Fruit fly (Drosophila melanogaster): Measurements from ENCODE around the gene CG5194.
A peak's percentile ranks its signal among the peaks of the same experiment; 100 is the strongest.

The CG5194 gene

DNA sequence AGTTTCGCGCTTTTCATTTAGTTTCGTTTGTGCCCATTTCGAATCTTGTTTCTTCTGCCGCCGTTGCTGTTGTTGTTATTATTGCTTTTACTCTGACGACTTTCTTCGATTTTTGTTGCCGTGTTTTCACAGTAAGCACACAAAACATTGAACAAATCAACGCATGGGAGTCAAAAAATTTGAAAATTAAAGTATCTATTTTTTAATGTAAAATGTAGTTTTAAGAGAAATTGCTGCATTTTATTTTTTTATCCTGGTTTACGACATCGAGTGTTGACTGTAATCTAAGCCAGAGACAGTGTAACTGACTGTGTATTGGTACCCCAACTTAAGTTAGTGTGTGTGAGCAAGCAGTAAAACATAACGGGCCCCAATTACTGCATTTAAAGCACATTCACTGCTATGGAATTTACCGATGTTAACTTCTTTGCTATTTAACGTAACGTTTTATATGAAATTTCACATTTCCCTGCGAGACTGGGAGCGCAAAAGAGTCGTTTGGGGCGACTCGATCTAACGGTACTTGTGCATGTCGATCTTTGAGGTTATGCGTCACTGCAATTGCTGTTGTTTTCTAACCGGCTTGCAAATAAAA lies 13.4 kb downstream of the CG5194 start (continued):
- TF ChIP-seq CG13123 (GFP tag; optimal IDR thresholded peaks at IDR 0.05), result no peak
- no peak for TF ChIP-seq hkb (optimal IDR thresholded peaks at IDR 0.05)
- TF ChIP-seq hkb (GFP tag; IDR thresholded peaks at IDR 0.05), result peak; percentile 74
- TF ChIP-seq CG31224 (GFP tag; IDR thresholded peaks at IDR 0.05), result 0 out of 2 replicates have a peak, but pooled peaks have one; percentile 48
- peak; percentile 51 for TF ChIP-seq CG4707 (GFP tag; optimal IDR thresholded peaks at IDR 0.05)
- TF ChIP-seq CG34224 (GFP tag; IDR thresholded peaks at IDR 0.05; ENCODE audit: partially characterized antibody), result no peak
- TF ChIP-seq sd (tag; optimal IDR thresholded peaks at IDR 0.05), result no peak
- TF ChIP-seq pan (optimal IDR thresholded peaks at IDR 0.05), result no peak
- peak in 1 of 2 experiments; percentile 78 for TF ChIP-seq pan (GFP tag; optimal IDR thresholded peaks at IDR 0.05 in 1 of 2, IDR thresholded peaks at IDR 0.05 in 1 of 2)
- peak; percentile 43 for TF ChIP-seq CG12155 (GFP tag; optimal IDR thresholded peaks at IDR 0.05)
- TF ChIP-seq maf-S (GFP tag; optimal IDR thresholded peaks at IDR 0.05), result peak; percentile 10
- TF ChIP-seq Side (GFP tag; optimal IDR thresholded peaks at IDR 0.05), result peak; percentile 29
- peak; percentile 74 for TF ChIP-seq CG14441 (GFP tag; IDR thresholded peaks at IDR 0.05)
- peak; percentile 60 for TF ChIP-seq HLH54F (GFP tag; optimal IDR thresholded peaks at IDR 0.05)
- peak; percentile 72 for TF ChIP-seq CG2120 (GFP tag; optimal IDR thresholded peaks at IDR 0.05)
- TF ChIP-seq dimm (GFP tag; IDR thresholded peaks at IDR 0.05), result peak; percentile 51; the same call in 1 of the 2 replicates
- no peak for TF ChIP-seq CG12299 (tag; optimal IDR thresholded peaks at IDR 0.05)
- peak; percentile 92 for TF ChIP-seq grau (tag; optimal IDR thresholded peaks at IDR 0.05)
- peak; percentile 71 for TF ChIP-seq fd96Cb (tag; optimal IDR thresholded peaks at IDR 0.05)
- no peak for TF ChIP-seq CG11504 (tag; optimal IDR thresholded peaks at IDR 0.05)
- TF ChIP-seq row (GFP tag; IDR thresholded peaks at IDR 0.05), result peak; percentile 79
- no peak for TF ChIP-seq dan (GFP tag; IDR thresholded peaks at IDR 0.05)
- no peak for TF ChIP-seq Sry-δ (GFP tag; optimal IDR thresholded peaks at IDR 0.05)
- TF ChIP-seq CG11456 (GFP tag; IDR thresholded peaks at IDR 0.05), result peak; percentile 67; the same call in 2 of the 3 replicates
- peak; percentile 61 for TF ChIP-seq Asciz (GFP tag; optimal IDR thresholded peaks at IDR 0.05)
- TF ChIP-seq gcm (GFP tag; optimal IDR thresholded peaks at IDR 0.05), result no peak
- no peak for TF ChIP-seq pita (GFP tag; optimal IDR thresholded peaks at IDR 0.05)
- TF ChIP-seq CG3995 (GFP tag; optimal IDR thresholded peaks at IDR 0.05), result peak; percentile 30
- peak; percentile 79 for TF ChIP-seq az2 (GFP tag; optimal IDR thresholded peaks at IDR 0.05)
- peak; percentile 0 for TF ChIP-seq Myb (GFP tag; optimal IDR thresholded peaks at IDR 0.05)
- TF ChIP-seq Dek (tag; optimal IDR thresholded peaks at IDR 0.05), result peak; percentile 32
- peak; percentile 65 for TF ChIP-seq CG16815 (GFP tag; optimal IDR thresholded peaks at IDR 0.05)
- TF ChIP-seq CG14860 (GFP tag; IDR thresholded peaks at IDR 0.05; ENCODE audit: partially characterized antibody), result no peak
- peak; percentile 80 for TF ChIP-seq lbe (GFP tag; optimal IDR thresholded peaks at IDR 0.05)
- peak; percentile 23 for TF ChIP-seq CG1529 (GFP tag; optimal IDR thresholded peaks at IDR 0.05)
- no peak for TF ChIP-seq Dp (GFP tag; optimal IDR thresholded peaks at IDR 0.05)
- peak; percentile 61 for TF ChIP-seq CG6254 (GFP tag; optimal IDR thresholded peaks at IDR 0.05)
- peak; percentile 6 for TF ChIP-seq twi (tag; optimal IDR thresholded peaks at IDR 0.05)
- TF ChIP-seq CG17912 (GFP tag; optimal IDR thresholded peaks at IDR 0.05), result no peak
- TF ChIP-seq cg (GFP tag; optimal IDR thresholded peaks at IDR 0.05), result peak; percentile 25
- 0 out of 2 replicates have a peak, but pooled peaks have one; percentile 39 for TF ChIP-seq ssp (GFP tag; IDR thresholded peaks at IDR 0.05)
- no peak for TF ChIP-seq BtbVII (GFP tag; optimal IDR thresholded peaks at IDR 0.05)
- TF ChIP-seq crc (GFP tag; optimal IDR thresholded peaks at IDR 0.05), result no peak
- peak; percentile 48 for TF ChIP-seq CG1647 (GFP tag; optimal IDR thresholded peaks at IDR 0.05)
- TF ChIP-seq CG18476 (GFP tag; optimal IDR thresholded peaks at IDR 0.05), result peak; percentile 30
- peak; percentile 68 for TF ChIP-seq lilli (GFP tag; optimal IDR thresholded peaks at IDR 0.05)
- TF ChIP-seq CG15514 (GFP tag; optimal IDR thresholded peaks at IDR 0.05), result no peak
- no peak for TF ChIP-seq Fer2 (tag; optimal IDR thresholded peaks at IDR 0.05)
- peak; percentile 28 for TF ChIP-seq CG18599 (GFP tag; optimal IDR thresholded peaks at IDR 0.05)
- TF ChIP-seq Hmr (GFP tag; optimal IDR thresholded peaks at IDR 0.05), result no peak

All from whole organism, embryonic.